Worm (Caenorhabditis elegans) whole organism, early embryonic: ENCODE measurements around the gene fbxb-13.

ENCODE experiments used
- B0310.2 ChIP-seq: sonication (generic microtip); optimal IDR thresholded peaks from 2 replicates; lab custom pipeline; 2016; ENCODE audit warnings: mild to moderate bottlenecking, missing genetic modification characterization, missing compliant biosample characterization
- F13C5.2 ChIP-seq: sonication (generic microtip); optimal IDR thresholded peaks from 2 replicates; lab custom pipeline; 2017; ENCODE audit warnings: mild to moderate bottlenecking, missing genetic modification characterization, inconsistent platforms, missing compliant biosample characterization
- aly-1 ChIP-seq: sonication (generic microtip); optimal IDR thresholded peaks from 2 replicates; lab custom pipeline; 2016; ENCODE audit warnings: missing genetic modification characterization, missing compliant biosample characterization
- ama-1 ChIP-seq: fragments of 150-350 bp; optimal IDR thresholded peaks from 2 replicates; lab custom pipeline; 2014
- ceh-13 ChIP-seq: fragments of 200-800 bp; sonication (Bioruptor generic); optimal IDR thresholded peaks from 2 replicates; lab custom pipeline; 2018; ENCODE audit warnings: mild to moderate bottlenecking, missing genetic modification characterization, missing compliant biosample characterization
- ceh-36 ChIP-seq: sonication (generic microtip); optimal IDR thresholded peaks from 2 replicates; lab custom pipeline; 2016; ENCODE audit warnings: missing genetic modification characterization, inconsistent platforms, missing compliant biosample characterization
- ets-7 ChIP-seq: sonication (generic microtip); optimal IDR thresholded peaks from 2 replicates; lab custom pipeline; 2016; ENCODE audit warnings: missing genotype, missing genetic modification characterization, missing compliant biosample characterization
- flt-1 ChIP-seq: fragments of 200-800 bp; sonication (Bioruptor generic); IDR thresholded peaks from 2 replicates; pipeline ENCODE4 v1.3.6; 2022; ENCODE audit warnings: missing genetic modification characterization, missing compliant biosample characterization
- hmbx-1 ChIP-seq: sonication (generic microtip); optimal IDR thresholded peaks from 2 replicates; lab custom pipeline; 2016; ENCODE audit warnings: mild to moderate bottlenecking, missing genetic modification characterization, missing compliant biosample characterization
- hmg-4 ChIP-seq: fragments of 200-800 bp; sonication (Bioruptor generic); optimal IDR thresholded peaks from 2 replicates; lab custom pipeline; 2018; ENCODE audit warnings: mild to moderate bottlenecking, missing genetic modification characterization, missing compliant biosample characterization
- hnd-1 ChIP-seq: sonication (generic microtip); optimal IDR thresholded peaks from 2 replicates; lab custom pipeline; 2016; ENCODE audit warnings: missing genetic modification characterization, missing compliant biosample characterization
- pes-1 ChIP-seq: fragments of 200-800 bp; sonication (Bioruptor generic); IDR thresholded peaks from 2 replicates; pipeline ENCODE4 v1.3.6; 2022; ENCODE audit warnings: missing genetic modification reagents, missing genetic modification characterization, missing compliant biosample characterization
- scrt-1 ChIP-seq: fragments of 200-800 bp; sonication (Bioruptor generic); IDR thresholded peaks from 2 replicates; pipeline ENCODE4 v1.3.6; 2022; ENCODE audit warnings: missing genetic modification characterization, missing compliant biosample characterization
- sea-1 ChIP-seq: fragments of 200-800 bp; sonication (Bioruptor generic); conservative IDR thresholded peaks from 2 replicates; pipeline ENCODE4 v1.3.6; 2022; ENCODE audit warnings: missing genetic modification characterization, missing compliant biosample characterization
- tbx-11 ChIP-seq: fragments of 200-800 bp; sonication (Bioruptor generic); IDR thresholded peaks from 2 replicates; pipeline ENCODE4 v1.3.6; 2022; ENCODE audit warnings: missing genetic modification characterization, missing compliant biosample characterization
- tbx-37 ChIP-seq: fragments of 200-800 bp; sonication (Bioruptor generic); conservative IDR thresholded peaks from 2 replicates; pipeline ENCODE4 v1.3.6; 2022; ENCODE audit warnings: missing genetic modification reagents, missing genetic modification characterization, missing compliant biosample characterization
- tra-4 ChIP-seq: sonication (generic microtip); optimal IDR thresholded peaks from 2 replicates; lab custom pipeline; 2017; ENCODE audit warnings: missing genetic modification characterization, missing compliant biosample characterization

The fbxb-13 gene

ce11 chrII:1786209-1786608, 1.9 kb upstream of the fbxb-13 start, which contains the start of gene C08F1.10:
Gene C08F1.10, minus strand, starts transcription at chrII:1786309.
- no peak for TF ChIP-seq tra-4 (tag; lab: Kevin White, UChicago)

- no peak for TF ChIP-seq hmg-4 (GFP tag; lab: Kevin White, UChicago)
- TF ChIP-seq ama-1 (lab: Kevin White, UChicago) = no peak
- TF ChIP-seq tbx-37 (GFP tag; lab: Robert Waterston, UW) = no peak
- no peak for TF ChIP-seq tra-4 (tag; lab: Kevin White, UChicago)
- TF ChIP-seq sea-1 (GFP tag; lab: Robert Waterston, UW) = no peak
Measured at ce11 chrII:1787208-1787607, 869 bp upstream of the fbxb-13 start.

- no peak for TF ChIP-seq hmg-4 (GFP tag; lab: Kevin White, UChicago)
- TF ChIP-seq sea-1 (GFP tag; lab: Robert Waterston, UW) = no peak
- no peak for TF ChIP-seq tbx-11 (GFP tag; lab: Robert Waterston, UW)
- no peak for TF ChIP-seq B0310.2 (tag; lab: Kevin White, UChicago)
- TF ChIP-seq ceh-36 (tag; lab: Kevin White, UChicago) = no peak
- TF ChIP-seq tbx-37 (GFP tag; lab: Robert Waterston, UW) = no peak
- no peak for TF ChIP-seq ceh-13
- no peak for TF ChIP-seq tra-4 (tag; lab: Kevin White, UChicago)
- TF ChIP-seq hmbx-1 (tag; lab: Kevin White, UChicago) = no peak
Measured at ce11 chrII:1806358-1806757, 18.3 kb downstream of the fbxb-13 start, which contains the start of gene C08F1.12. Gene C08F1.12, minus strand, starts transcription at chrII:1806458.

- TF ChIP-seq scrt-1 (no peak), hmg-4 (GFP tag; lab: Kevin White, UChicago) (no peak), B0310.2 (tag; lab: Kevin White, UChicago) (no peak), sea-1 (GFP tag; lab: Robert Waterston, UW) (no peak), hmbx-1 (tag; lab: Kevin White, UChicago) (no peak), ama-1 (lab: Kevin White, UChicago) (no peak)
Measured at ce11 chrII:1808217-1808616, 20.1 kb downstream of the fbxb-13 start, which contains the start of gene C08F1.8. Gene C08F1.8, minus strand, starts transcription at chrII:1808317.

ce11 chrII:1816053-1816452, 28.0 kb downstream of the fbxb-13 start:
- no peak for TF ChIP-seq hmg-4 (GFP tag; lab: Kevin White, UChicago)
- no peak for TF ChIP-seq hmbx-1 (tag; lab: Kevin White, UChicago)
- TF ChIP-seq scrt-1 = no peak
- no peak for TF ChIP-seq ama-1 (lab: Kevin White, UChicago)
- TF ChIP-seq tbx-37 (GFP tag; lab: Robert Waterston, UW) = no peak
- TF ChIP-seq aly-1 = no peak
- no peak for TF ChIP-seq hnd-1 (tag; lab: Kevin White, UChicago)
- no peak for TF ChIP-seq B0310.2 (tag; lab: Kevin White, UChicago)
- no peak for TF ChIP-seq ets-7 (tag; lab: Kevin White, UChicago)
- no peak for TF ChIP-seq tra-4 (tag; lab: Kevin White, UChicago)
- no peak for TF ChIP-seq F13C5.2 (tag; lab: Kevin White, UChicago)

ce11 chrII:1818300-1818699, 30.2 kb downstream of the fbxb-13 start, which contains the start of gene fbxb-10:
Gene fbxb-10, minus strand, starts transcription at chrII:1818400.
- no peak for TF ChIP-seq tbx-11 (GFP tag; lab: Robert Waterston, UW)
- TF ChIP-seq pes-1 = no peak
- no peak for TF ChIP-seq ama-1 (lab: Kevin White, UChicago)
- no peak for TF ChIP-seq tra-4 (tag; lab: Kevin White, UChicago)
- no peak for TF ChIP-seq ceh-13
- TF ChIP-seq sea-1 (GFP tag; lab: Robert Waterston, UW) = no peak
- no peak for TF ChIP-seq B0310.2 (tag; lab: Kevin White, UChicago)
- TF ChIP-seq aly-1 = no peak
- no peak for TF ChIP-seq F13C5.2 (tag; lab: Kevin White, UChicago)
- no peak for TF ChIP-seq hnd-1 (tag; lab: Kevin White, UChicago)
- no peak for TF ChIP-seq hmbx-1 (tag; lab: Kevin White, UChicago)
- TF ChIP-seq tbx-37 (GFP tag; lab: Robert Waterston, UW) = no peak
- TF ChIP-seq flt-1 (GFP tag; lab: Robert Waterston, UW) = no peak
- no peak for TF ChIP-seq ets-7 (tag; lab: Kevin White, UChicago)
- TF ChIP-seq hmg-4 (GFP tag; lab: Kevin White, UChicago) = no peak
- no peak for TF ChIP-seq scrt-1
- no peak for TF ChIP-seq ceh-36 (tag; lab: Kevin White, UChicago)

ce11 chrII:1819944-1820570, 32.0 kb downstream of the fbxb-13 start, which contains the start of gene fbxc-19:
Gene fbxc-19, plus strand, starts transcription at chrII:1820479.
- TF ChIP-seq flt-1 (GFP tag; lab: Robert Waterston, UW) (no peak), B0310.2 (tag; lab: Kevin White, UChicago) (no peak), ceh-13 (no peak), hnd-1 (tag; lab: Kevin White, UChicago) (no peak), sea-1 (GFP tag; lab: Robert Waterston, UW) (no peak), tbx-37 (GFP tag; lab: Robert Waterston, UW) (no peak), pes-1 (no peak; the same call in 1 of the 2 replicates), scrt-1 (no peak), aly-1 (no peak), ets-7 (tag; lab: Kevin White, UChicago) (no peak), hmbx-1 (tag; lab: Kevin White, UChicago) (no peak), tbx-11 (GFP tag; lab: Robert Waterston, UW) (no peak), ceh-36 (tag; lab: Kevin White, UChicago) (no peak), ama-1 (lab: Kevin White, UChicago) (no peak), tra-4 (tag; lab: Kevin White, UChicago) (no peak), hmg-4 (GFP tag; lab: Kevin White, UChicago) (no peak), F13C5.2 (tag; lab: Kevin White, UChicago) (no peak)
